Fruit fly (Drosophila melanogaster): Measurements from ENCODE around the gene orb2.

DNA sequence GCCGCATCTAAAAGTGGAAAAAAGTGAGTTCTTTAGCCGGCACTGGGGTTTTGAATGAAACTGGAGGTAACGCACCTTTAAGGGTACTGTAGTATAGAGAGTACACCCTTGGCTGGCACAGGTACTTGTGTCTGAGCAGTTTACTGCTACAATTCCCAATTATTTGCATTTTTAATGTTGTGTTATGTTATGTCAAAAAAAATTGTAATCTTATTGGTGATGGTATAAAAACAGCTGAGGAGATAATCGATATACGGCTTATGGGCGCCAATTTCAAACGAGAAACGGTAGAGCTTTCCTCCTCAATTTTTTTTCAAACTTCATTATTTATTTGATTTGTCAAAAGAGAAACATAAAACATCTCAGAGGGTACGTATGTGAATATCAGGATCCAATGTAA, 10.2 kb upstream of the orb2 start, which contains the start of gene ValRS-m:
- TF ChIP-seq fru (optimal IDR thresholded peaks at IDR 0.05) (no peak), ttk (GFP tag; IDR thresholded peaks at IDR 0.05) (no peak), CG6683 (GFP tag; optimal IDR thresholded peaks at IDR 0.05) (no peak), CG6689 (GFP tag; IDR thresholded peaks at IDR 0.05) (no peak), CG5245 (GFP tag; optimal IDR thresholded peaks at IDR 0.05) (no peak), Lpt (GFP tag; optimal IDR thresholded peaks at IDR 0.05) (no peak), trh (GFP tag; optimal IDR thresholded peaks at IDR 0.05) (no peak), CG1792 (GFP tag; optimal IDR thresholded peaks at IDR 0.05) (no peak), CG17186 (GFP tag; optimal IDR thresholded peaks at IDR 0.05) (no peak), Dek (tag; optimal IDR thresholded peaks at IDR 0.05) (no peak), CG13287 (GFP tag; IDR thresholded peaks at IDR 0.05; ENCODE audit: partially characterized antibody) (peak; percentile 41), Myb (GFP tag; optimal IDR thresholded peaks at IDR 0.05) (no peak)

All from whole organism, embryonic.